Worm (Caenorhabditis elegans): Measurements from ENCODE around the gene T25D10.1.

T25D10.1 gene

ce11 chrII:6374646-6375045 lies 28.6 kb upstream of the T25D10.1 start:
- no peak for TF ChIP-seq syd-9 (tag; optimal IDR thresholded peaks at IDR 0.05)
- TF ChIP-seq ttx-3 (tag; optimal IDR thresholded peaks at IDR 0.05), result no peak
- no peak for TF ChIP-seq pat-9 (tag; optimal IDR thresholded peaks at IDR 0.05)
- TF ChIP-seq ceh-2 (tag; optimal IDR thresholded peaks at IDR 0.05), result no peak
- TF ChIP-seq ceh-19 (GFP tag; optimal IDR thresholded peaks at IDR 0.05), result no peak

- TF ChIP-seq ceh-18 (tag; optimal IDR thresholded peaks at IDR 0.05) (no peak), ceh-31 (tag; optimal IDR thresholded peaks at IDR 0.05) (no peak), odd-2 (tag; optimal IDR thresholded peaks at IDR 0.05) (no peak), ceh-45 (GFP tag; IDR thresholded peaks at IDR 0.05) (no peak), ceh-6 (GFP tag; optimal IDR thresholded peaks at IDR 0.05) (no peak), pat-9 (tag; optimal IDR thresholded peaks at IDR 0.05) (no peak), hlh-15 (tag; optimal IDR thresholded peaks at IDR 0.05) (no peak), sox-4 (tag; optimal IDR thresholded peaks at IDR 0.05) (no peak), gmeb-2 (tag; optimal IDR thresholded peaks at IDR 0.05) (no peak), ceh-30 (tag; optimal IDR thresholded peaks at IDR 0.05) (no peak), tbx-7 (tag; optimal IDR thresholded peaks at IDR 0.05) (no peak), pros-1 (tag; optimal IDR thresholded peaks at IDR 0.05) (no peak), ceh-22 (tag; optimal IDR thresholded peaks at IDR 0.05) (no peak), zip-5 (tag; optimal IDR thresholded peaks at IDR 0.05) (no peak), K09A11.1 (tag; optimal IDR thresholded peaks at IDR 0.05; ENCODE audit: insufficient read depth) (no peak), eyg-1 (tag; optimal IDR thresholded peaks at IDR 0.05) (no peak), tbx-2 (tag; optimal IDR thresholded peaks at IDR 0.05) (no peak), rnt-1 (tag; optimal IDR thresholded peaks at IDR 0.05) (no peak), C38D4.7 (GFP tag; optimal IDR thresholded peaks at IDR 0.05) (no peak)
Measured at ce11 chrII:6376693-6377092, 26.5 kb upstream of the T25D10.1 start.

ce11 chrII:6377381-6377948 lies 25.7 kb upstream of the T25D10.1 start:
- TF ChIP-seq tbx-2 (tag; optimal IDR thresholded peaks at IDR 0.05), result no peak
- TF ChIP-seq ceh-18 (tag; optimal IDR thresholded peaks at IDR 0.05), result no peak
- TF ChIP-seq odd-2 (tag; optimal IDR thresholded peaks at IDR 0.05), result no peak
- TF ChIP-seq mec-3 (tag; optimal IDR thresholded peaks at IDR 0.05; ENCODE audit: borderline replicate concordance), result no peak

DNA sequence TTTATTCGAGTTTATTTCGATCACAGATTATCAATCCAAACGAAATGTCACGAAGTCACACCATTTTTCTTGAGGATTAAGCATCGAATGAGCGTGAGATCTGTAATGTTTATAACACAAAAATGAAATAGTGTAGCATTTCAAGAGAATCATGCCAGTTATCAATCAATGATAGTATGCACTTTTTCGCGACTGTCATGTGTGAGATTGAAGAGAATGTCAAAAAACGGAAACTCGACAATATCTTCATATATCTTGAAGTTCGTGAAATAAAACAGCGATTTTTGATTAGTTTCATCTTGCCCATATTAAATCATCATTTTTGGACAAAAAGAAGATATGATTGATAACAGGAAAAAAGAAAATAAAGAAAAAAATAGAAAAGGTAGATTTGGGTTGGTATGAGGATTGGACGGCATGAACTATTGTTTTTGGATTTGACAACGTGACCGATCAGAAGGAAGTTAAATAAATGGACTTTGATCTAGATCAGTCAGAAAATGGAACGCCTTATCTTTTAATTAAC lies 24.1 kb upstream of the T25D10.1 start:
- TF ChIP-seq hlh-6 (tag; optimal IDR thresholded peaks at IDR 0.05) (no peak), F13H6.1 (tag; optimal IDR thresholded peaks at IDR 0.05) (no peak), eyg-1 (tag; optimal IDR thresholded peaks at IDR 0.05) (no peak), sox-4 (tag; optimal IDR thresholded peaks at IDR 0.05) (no peak), pag-3 (tag; optimal IDR thresholded peaks at IDR 0.05; ENCODE audit: borderline replicate concordance) (no peak), Y22D7AL.16 (tag; optimal IDR thresholded peaks at IDR 0.05) (no peak), fkh-6 (tag; optimal IDR thresholded peaks at IDR 0.05) (no peak), nhr-11 (tag; optimal IDR thresholded peaks at IDR 0.05) (no peak), ceh-48 (tag; optimal IDR thresholded peaks at IDR 0.05) (no peak), hlh-15 (tag; optimal IDR thresholded peaks at IDR 0.05) (no peak), ztf-16 (tag; optimal IDR thresholded peaks at IDR 0.05) (no peak), unc-3 (GFP tag; conservative IDR thresholded peaks at IDR 0.05) (no peak), unc-3 (tag; optimal IDR thresholded peaks at IDR 0.05) (no peak)

- TF ChIP-seq ref-2 (tag; optimal IDR thresholded peaks at IDR 0.05) (no peak), ceh-9 (tag; optimal IDR thresholded peaks at IDR 0.05) (no peak), tbx-2 (tag; optimal IDR thresholded peaks at IDR 0.05) (no peak), hlh-15 (tag; optimal IDR thresholded peaks at IDR 0.05) (no peak), ets-4 (tag; optimal IDR thresholded peaks at IDR 0.05) (no peak), Y22D7AL.16 (tag; optimal IDR thresholded peaks at IDR 0.05) (no peak), unc-3 (GFP tag; conservative IDR thresholded peaks at IDR 0.05) (no peak), unc-3 (tag; optimal IDR thresholded peaks at IDR 0.05) (no peak), unc-55 (GFP tag; optimal IDR thresholded peaks at IDR 0.05) (no peak), sox-4 (tag; optimal IDR thresholded peaks at IDR 0.05) (no peak), pha-2 (tag; optimal IDR thresholded peaks at IDR 0.05) (no peak), ceh-24 (tag; optimal IDR thresholded peaks at IDR 0.05) (no peak), lim-6 (tag; optimal IDR thresholded peaks at IDR 0.05) (no peak), pax-1 (tag; optimal IDR thresholded peaks at IDR 0.05) (no peak), ttx-3 (tag; optimal IDR thresholded peaks at IDR 0.05) (no peak), elt-2 (tag; optimal IDR thresholded peaks at IDR 0.05) (no peak), K02D7.2 (tag; optimal IDR thresholded peaks at IDR 0.05) (no peak), syd-9 (tag; optimal IDR thresholded peaks at IDR 0.05) (no peak), unc-86 (tag; optimal IDR thresholded peaks at IDR 0.05) (no peak)
Measured at ce11 chrII:6380866-6381265, 22.3 kb upstream of the T25D10.1 start, which contains the start of gene F58F12.12. TSS of gene F58F12.12 (plus strand) at chrII:6381166.
